Worm (Caenorhabditis elegans) whole organism, L3 larva: Measurements from ENCODE around the gene ccdc-47.

ENCODE experiments used
- R02D3.7 ChIP-seq: fragments of 150-350 bp; optimal IDR thresholded peaks from 2 replicates; lab custom pipeline; 2014; ENCODE audit warnings: missing biosample characterization, missing genetic modification characterization
- ZK546.5 ChIP-seq: sonication (generic microtip); optimal IDR thresholded peaks from 2 replicates; lab custom pipeline; 2017; ENCODE audit warnings: missing biosample characterization, missing genetic modification characterization
- aly-2 ChIP-seq: fragments of 150-350 bp; optimal IDR thresholded peaks from 2 replicates; lab custom pipeline; 2014; ENCODE audit warnings: missing biosample characterization, missing genetic modification characterization
- ama-1 ChIP-seq: fragments of 150-350 bp; optimal IDR thresholded peaks from 2 replicates; lab custom pipeline; 2018
- ceh-16 ChIP-seq: sonication (generic microtip); optimal IDR thresholded peaks from 2 replicates; lab custom pipeline; 2017; ENCODE audit warnings: missing biosample characterization, missing genetic modification characterization
- ceh-28 ChIP-seq: fragments of 150-350 bp; optimal IDR thresholded peaks from 2 replicates; lab custom pipeline; 2014; ENCODE audit warnings: missing biosample characterization, missing genetic modification reagents, missing genetic modification characterization
- ceh-82 ChIP-seq: fragments of 150-350 bp; optimal IDR thresholded peaks from 2 replicates; lab custom pipeline; 2014; ENCODE audit warnings: missing biosample characterization, missing genetic modification characterization
- daf-12 ChIP-seq: fragments of 150-350 bp; optimal IDR thresholded peaks from 2 replicates; lab custom pipeline; 2014; ENCODE audit warnings: missing biosample characterization, missing genetic modification reagents, missing genetic modification characterization
- egl-5 ChIP-seq: fragments of 150-350 bp; optimal IDR thresholded peaks from 2 replicates; lab custom pipeline; 2017; ENCODE audit warnings: missing biosample characterization, missing genetic modification reagents, missing genetic modification characterization, inconsistent platforms
- elt-2 ChIP-seq: sonication (generic microtip); optimal IDR thresholded peaks from 2 replicates; lab custom pipeline; 2016; ENCODE audit warnings: missing genetic modification reagents, mild to moderate bottlenecking, missing genetic modification characterization, missing compliant biosample characterization
- elt-3 ChIP-seq, 3 experiments: fragments of 150-350 bp in 1 of 3; sonication (generic microtip) in 2 of 3; optimal IDR thresholded peaks; 2 replicates in 2 of 3; 4 replicates in 1 of 3; lab custom pipeline; 2014 to 2017; ENCODE audit warnings: missing biosample characterization in 3 of 3, missing genetic modification characterization in 3 of 3
- fkh-2 ChIP-seq: fragments of 150-350 bp; optimal IDR thresholded peaks from 2 replicates; lab custom pipeline; 2014; ENCODE audit warnings: missing biosample characterization, missing genetic modification reagents, missing genetic modification characterization
- fos-1 ChIP-seq: fragments of 150-350 bp; optimal IDR thresholded peaks from 2 replicates; lab custom pipeline; 2014; ENCODE audit warnings: missing biosample characterization, missing genetic modification characterization
- hmg-11 ChIP-seq: sonication (generic microtip); optimal IDR thresholded peaks from 2 replicates; lab custom pipeline; 2016; ENCODE audit warnings: missing genetic modification characterization, missing compliant biosample characterization
- jun-1 ChIP-seq: fragments of 150-350 bp; optimal IDR thresholded peaks from 2 replicates; lab custom pipeline; 2014; ENCODE audit warnings: missing biosample characterization, missing genetic modification reagents, missing genetic modification characterization
- lin-15B ChIP-seq: fragments of 150-350 bp; optimal IDR thresholded peaks from 2 replicates; lab custom pipeline; 2014; ENCODE audit warnings: missing biosample characterization, missing genetic modification characterization
- lin-39 ChIP-seq: fragments of 150-350 bp; optimal IDR thresholded peaks from 2 replicates; lab custom pipeline; 2018; ENCODE audit warnings: missing biosample characterization, missing genetic modification reagents, missing genetic modification characterization
- nfya-1 ChIP-seq: sonication (generic microtip); optimal IDR thresholded peaks from 2 replicates; lab custom pipeline; 2017; ENCODE audit warnings: missing genetic modification characterization, mild to moderate bottlenecking, missing compliant biosample characterization, antibody characterized with exemption, moderate library complexity; ENCODE audit not compliant: insufficient read depth
- nhr-11 ChIP-seq: fragments of 150-350 bp; optimal IDR thresholded peaks from 2 replicates; lab custom pipeline; 2014; ENCODE audit warnings: missing biosample characterization, missing genetic modification characterization
- nhr-12 ChIP-seq: fragments of 150-350 bp; optimal IDR thresholded peaks from 2 replicates; lab custom pipeline; 2014; ENCODE audit warnings: missing biosample characterization, missing genetic modification characterization
- nhr-23 ChIP-seq: fragments of 150-350 bp; optimal IDR thresholded peaks from 2 replicates; lab custom pipeline; 2014; ENCODE audit warnings: missing biosample characterization, missing genetic modification reagents, missing genetic modification characterization
- nhr-25 ChIP-seq: sonication (generic microtip); optimal IDR thresholded peaks from 2 replicates; lab custom pipeline; 2017; ENCODE audit warnings: missing biosample characterization, missing genetic modification characterization
- nhr-43 ChIP-seq: sonication (generic microtip); optimal IDR thresholded peaks from 2 replicates; lab custom pipeline; 2016; ENCODE audit warnings: mild to moderate bottlenecking, missing genetic modification characterization, missing compliant biosample characterization; ENCODE audit not compliant: poor library complexity, severe bottlenecking
- nhr-76 ChIP-seq: fragments of 150-350 bp; sonication (generic microtip); optimal IDR thresholded peaks from 5 replicates; lab custom pipeline; 2014; ENCODE audit warnings: missing biosample characterization, missing genetic modification characterization
- pha-4 ChIP-seq: fragments of 150-350 bp; optimal IDR thresholded peaks from 2 replicates; lab custom pipeline; 2014; ENCODE audit warnings: missing biosample characterization, missing genetic modification reagents, missing genetic modification characterization
- pqm-1 ChIP-seq: fragments of 150-350 bp; optimal IDR thresholded peaks from 2 replicates; lab custom pipeline; 2017; ENCODE audit warnings: missing biosample characterization, missing genetic modification characterization, inconsistent platforms
- sea-2 ChIP-seq: fragments of 150-350 bp; sonication (generic microtip); optimal IDR thresholded peaks from 4 replicates; lab custom pipeline; 2014; ENCODE audit warnings: missing biosample characterization, missing genetic modification reagents, missing genetic modification characterization
- skn-1 ChIP-seq: fragments of 150-350 bp; optimal IDR thresholded peaks from 2 replicates; lab custom pipeline; 2014; ENCODE audit warnings: missing biosample characterization, missing genetic modification characterization
- tbx-2 ChIP-seq: sonication (generic microtip); optimal IDR thresholded peaks from 2 replicates; lab custom pipeline; 2016; ENCODE audit warnings: mild to moderate bottlenecking, missing genetic modification characterization, missing compliant biosample characterization
- zag-1 ChIP-seq: fragments of 150-350 bp; optimal IDR thresholded peaks from 2 replicates; lab custom pipeline; 2014; ENCODE audit warnings: missing biosample characterization, missing genetic modification characterization

ccdc-47 gene

ce11 chrIII:3914836-3915235, 1.9 kb upstream of the ccdc-47 start:
- TF ChIP-seq jun-1 (no peak), fos-1 (no peak), hmg-11 (tag; lab: Kevin White, UChicago) (no peak), fkh-2 (tag; lab: Kevin White, UChicago) (no peak), egl-5 (no peak), lin-39 (peak; percentile 3), nhr-76 (tag; lab: Kevin White, UChicago) (no peak), pqm-1 (tag; lab: Kevin White, UChicago) (no peak), daf-12 (tag; lab: Kevin White, UChicago) (no peak)

DNA sequence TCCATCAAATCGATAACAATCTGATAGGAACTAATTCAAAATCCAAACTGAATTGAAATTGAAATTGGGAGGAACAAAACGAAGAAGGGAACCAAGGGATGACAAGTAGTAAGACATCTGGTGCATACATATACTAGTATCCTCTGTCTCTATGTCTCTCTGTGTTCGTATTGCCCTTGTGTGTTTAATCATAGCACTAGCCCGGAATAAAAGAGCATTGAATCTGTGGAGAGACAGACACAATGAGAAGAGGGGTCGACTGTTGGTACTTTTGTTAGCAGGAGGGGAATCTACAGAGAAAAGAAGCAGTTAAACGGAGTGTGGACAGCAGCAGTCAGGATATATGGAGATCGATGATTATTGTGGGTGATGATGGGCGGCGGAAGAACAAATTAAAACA, 1.1 kb upstream of the ccdc-47 start:
- TF ChIP-seq hmg-11 (tag; lab: Kevin White, UChicago) (peak; percentile 20), elt-3 (tag; optimal IDR thresholded peaks at IDR 0.05; lab: Kevin White, UChicago) (no peak)

DNA sequence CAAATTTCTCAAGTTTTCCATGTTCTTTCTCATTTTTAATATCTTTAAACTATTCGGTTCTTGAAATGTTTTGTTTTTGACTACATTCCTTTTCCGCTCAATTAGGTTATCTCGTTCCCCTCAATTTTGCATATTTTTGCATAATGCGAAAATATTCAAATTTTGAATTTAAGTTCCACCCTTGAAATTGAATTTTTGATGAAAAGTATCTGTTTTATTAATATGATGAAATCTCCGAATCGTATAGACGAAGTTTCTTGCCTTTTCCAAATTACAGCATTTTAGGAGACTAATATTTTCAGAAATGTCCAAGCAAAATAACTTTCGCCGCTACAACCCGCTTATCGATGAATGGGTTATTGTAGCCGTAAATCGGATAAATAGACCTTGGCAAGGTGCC, 1.8 kb downstream of the ccdc-47 start, which contains the start of gene ZK1058.3:
Gene ZK1058.3, plus strand, starts transcription at position 301 of the 400 bp plus-strand sequence.
- TF ChIP-seq ceh-28 (tag; lab: Kevin White, UChicago) (no peak), aly-2 (tag; lab: Kevin White, UChicago) (no peak), R02D3.7 (no peak), daf-12 (tag; lab: Kevin White, UChicago) (no peak), ama-1 (lab: Kevin White, UChicago) (no peak), pha-4 (tag; lab: Kevin White, UChicago) (no peak), fkh-2 (tag; lab: Kevin White, UChicago) (no peak), zag-1 (tag; lab: Kevin White, UChicago) (no peak)
- TF ChIP-seq, all 47 proteins: peak for 0

ce11 chrIII:3921646-3922328, 5.0 kb downstream of the ccdc-47 start, which contains the start of the genes metl-6 and nit-1:
metl-6 (minus strand) TSS chrIII:3921711.
nit-1 (plus strand) TSS chrIII:3922207.
- peak; percentile 13 for TF ChIP-seq nhr-25 (tag; lab: Kevin White, UChicago)
- no peak for TF ChIP-seq fkh-2 (tag; lab: Kevin White, UChicago)
- no peak for TF ChIP-seq tbx-2 (tag; lab: Kevin White, UChicago)
- peak; percentile 11 for TF ChIP-seq lin-15B
- TF ChIP-seq ZK546.5: no peak
- TF ChIP-seq nfya-1 (tag; lab: Kevin White, UChicago): peak; percentile 7
- no peak for TF ChIP-seq sea-2 (GFP tag; lab: Kevin White, UChicago)
- TF ChIP-seq pqm-1 (tag; lab: Kevin White, UChicago): peak; percentile 40
- TF ChIP-seq nhr-43: peak; percentile 51
- peak; percentile 6 for TF ChIP-seq skn-1 (tag; lab: Kevin White, UChicago)
- TF ChIP-seq daf-12 (tag; lab: Kevin White, UChicago): no peak
- no peak for TF ChIP-seq nhr-23 (tag; lab: Kevin White, UChicago)
- TF ChIP-seq elt-2: peak; percentile 17
- TF ChIP-seq nhr-11 (tag; lab: Kevin White, UChicago): no peak
- TF ChIP-seq pha-4 (tag; lab: Kevin White, UChicago): peak; percentile 26
- no peak for TF ChIP-seq R02D3.7
- TF ChIP-seq, all 47 proteins: peak for 8

DNA sequence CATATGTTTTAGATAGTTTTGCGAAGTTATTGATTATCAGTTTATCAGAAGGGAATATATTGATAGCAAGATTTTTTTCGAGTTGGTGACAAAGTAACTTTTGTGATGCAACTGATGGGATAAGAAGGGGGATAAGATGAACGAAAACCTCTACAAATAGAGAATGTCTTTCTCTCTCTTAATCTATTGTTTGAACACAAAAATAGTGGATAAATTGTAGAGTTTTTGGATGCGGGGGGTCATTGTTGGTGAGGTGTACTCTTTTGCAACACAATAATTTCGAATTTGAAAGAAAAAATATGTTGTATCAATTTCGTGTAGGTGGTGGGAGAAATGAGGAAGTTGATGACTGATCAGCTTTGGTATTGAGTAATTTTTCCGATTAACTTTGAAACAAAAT, 9.3 kb downstream of the ccdc-47 start, which contains the start of gene ZK1058.9:
Gene ZK1058.9, minus strand, starts transcription at position 101 of the 400 bp plus-strand sequence.
- TF ChIP-seq ceh-82 (tag; lab: Kevin White, UChicago) (no peak), jun-1 (no peak)

ce11 chrIII:3926801-3927200, 10.0 kb downstream of the ccdc-47 start:
- no peak for TF ChIP-seq zag-1 (tag; lab: Kevin White, UChicago)

DNA sequence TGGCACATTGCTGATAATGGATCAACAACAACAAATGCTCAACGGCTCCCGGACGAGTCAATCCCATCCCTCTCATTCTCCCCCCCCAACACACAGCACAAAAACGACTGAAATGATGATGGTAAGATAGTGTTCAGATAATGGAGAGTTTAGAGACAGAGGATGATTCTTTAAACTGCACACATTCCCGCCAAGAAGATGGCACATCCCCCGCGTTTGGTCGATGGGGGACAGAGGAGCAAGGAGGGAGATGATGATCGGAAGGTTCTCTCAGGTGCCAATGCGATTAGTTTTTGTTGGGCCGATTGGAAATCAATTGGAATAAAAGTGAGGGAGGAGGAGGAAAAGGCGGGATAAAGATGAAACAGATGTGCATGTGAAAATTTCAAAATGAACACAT, 10.7 kb downstream of the ccdc-47 start:
- TF ChIP-seq ceh-16 (tag; lab: Kevin White, UChicago) (no peak), R02D3.7 (no peak), elt-2 (no peak), nhr-12 (tag; lab: Kevin White, UChicago) (no peak), egl-5 (peak; percentile 67), pqm-1 (tag; lab: Kevin White, UChicago) (no peak)
